Worm (Caenorhabditis elegans) whole organism, young adult: Measurements from ENCODE around the gene med-1.

ENCODE experiments used
- B0261.1 ChIP-seq: sonication (generic microtip); optimal IDR thresholded peaks from 2 replicates; lab custom pipeline; 2016; ENCODE audit warnings: mild to moderate bottlenecking, missing genetic modification characterization, moderate library complexity, missing compliant biosample characterization
- C06A6.2 ChIP-seq: fragments of 200-800 bp; sonication (Bioruptor generic); conservative IDR thresholded peaks from 2 replicates; pipeline ENCODE4 v1.3.6; 2022; ENCODE audit warnings: missing genetic modification characterization, missing compliant biosample characterization
- F23B12.7 ChIP-seq: sonication (generic microtip); optimal IDR thresholded peaks from 2 replicates; lab custom pipeline; 2017; ENCODE audit warnings: missing genetic modification characterization, mild to moderate bottlenecking, missing compliant biosample characterization, antibody characterized with exemption, moderate library complexity; ENCODE audit not compliant: insufficient read depth
- F37B4.10 ChIP-seq: fragments of 200-800 bp; sonication (Bioruptor generic); IDR thresholded peaks from 2 replicates; pipeline ENCODE4 v1.3.6; 2022; ENCODE audit warnings: missing genetic modification characterization, missing compliant biosample characterization
- T26A5.8 ChIP-seq: sonication (generic microtip); optimal IDR thresholded peaks from 2 replicates; lab custom pipeline; 2016; ENCODE audit warnings: missing genetic modification characterization, missing compliant biosample characterization
- Y67H2A.10 ChIP-seq: fragments of 200-800 bp; sonication (Bioruptor generic); conservative IDR thresholded peaks from 2 replicates; pipeline ENCODE4 v1.3.6; 2022; ENCODE audit warnings: missing genetic modification reagents, missing genetic modification characterization, missing compliant biosample characterization
- attf-6 ChIP-seq: fragments of 200-800 bp; sonication (Bioruptor generic); IDR thresholded peaks from 2 replicates; pipeline ENCODE4 v1.3.6; 2022; ENCODE audit warnings: missing genetic modification reagents, missing genetic modification characterization, missing compliant biosample characterization
- cebp-1 ChIP-seq, 2 experiments: fragments of 200-800 bp in 1 of 2; sonication (Bioruptor generic) in 1 of 2; sonication (generic microtip) in 1 of 2; IDR thresholded peaks in 1 of 2; optimal IDR thresholded peaks in 1 of 2; 2 replicates each; pipeline versions ENCODE4 v1.3.6 to Lab custom; 2017 to 2022; ENCODE audit warnings: missing compliant biosample characterization in 2 of 2, missing genetic modification characterization in 2 of 2, mild to moderate bottlenecking in 1 of 2, missing genetic modification reagents in 1 of 2, moderate library complexity in 1 of 2
- cebp-2 ChIP-seq: fragments of 200-800 bp; sonication (Bioruptor generic); IDR thresholded peaks from 2 replicates; pipeline ENCODE4 v1.3.6; 2022; ENCODE audit warnings: missing genetic modification characterization, missing compliant biosample characterization
- ceh-58 ChIP-seq: fragments of 200-800 bp; sonication (Bioruptor generic); IDR thresholded peaks from 2 replicates; pipeline ENCODE4 v1.3.6; 2022; ENCODE audit warnings: missing genetic modification characterization, missing compliant biosample characterization
- ceh-91 ChIP-seq: fragments of 200-800 bp; sonication (Bioruptor generic); IDR thresholded peaks from 2 replicates; pipeline ENCODE4 v1.3.6; 2022; ENCODE audit warnings: missing genetic modification reagents, missing genetic modification characterization, missing compliant biosample characterization
- chd-7 ChIP-seq: sonication (generic microtip); optimal IDR thresholded peaks from 2 replicates; lab custom pipeline; 2016; ENCODE audit warnings: mild to moderate bottlenecking, missing genetic modification characterization, moderate library complexity, missing compliant biosample characterization
- dox-1 ChIP-seq: fragments of 200-800 bp; sonication (Bioruptor generic); IDR thresholded peaks from 2 replicates; pipeline ENCODE4 v1.3.6; 2022; ENCODE audit warnings: missing genetic modification reagents, missing genetic modification characterization, missing compliant biosample characterization
- dpl-1 ChIP-seq: fragments of 150-350 bp; optimal IDR thresholded peaks from 2 replicates; lab custom pipeline; 2014; ENCODE audit warnings: missing biosample characterization, missing genetic modification reagents, missing genetic modification characterization
- egrh-3 ChIP-seq: fragments of 200-800 bp; sonication (Bioruptor generic); IDR thresholded peaks from 2 replicates; pipeline ENCODE4 v1.3.6; 2022; ENCODE audit warnings: missing genetic modification reagents, missing genetic modification characterization, missing compliant biosample characterization
- ekl-4 ChIP-seq: fragments of 200-800 bp; sonication (Bioruptor generic); IDR thresholded peaks from 2 replicates; pipeline ENCODE4 v1.3.6; 2022; ENCODE audit warnings: missing genetic modification reagents, missing genetic modification characterization, missing compliant biosample characterization
- lin-35 ChIP-seq, 3 experiments: fragments of 150-350 bp in 2 of 3; sonication (generic microtip) in 1 of 3; optimal IDR thresholded peaks; 2 replicates each; lab custom pipeline; 2014 to 2018; ENCODE audit warnings: missing biosample characterization in 3 of 3, missing genetic modification characterization in 3 of 3, missing genetic modification reagents in 3 of 3
- lin-54 ChIP-seq: fragments of 200-800 bp; sonication (Bioruptor generic); optimal IDR thresholded peaks from 2 replicates; lab custom pipeline; 2018; ENCODE audit warnings: mild to moderate bottlenecking, missing genetic modification characterization, missing compliant biosample characterization
- mel-28 ChIP-seq: sonication (generic microtip); optimal IDR thresholded peaks from 2 replicates; lab custom pipeline; 2016; ENCODE audit warnings: borderline replicate concordance, mild to moderate bottlenecking, missing genetic modification characterization, missing compliant biosample characterization
- nhr-80 ChIP-seq: sonication (generic microtip); optimal IDR thresholded peaks from 2 replicates; lab custom pipeline; 2016; ENCODE audit warnings: missing genetic modification characterization, missing compliant biosample characterization
- nhr-90 ChIP-seq: sonication (generic microtip); optimal IDR thresholded peaks from 2 replicates; lab custom pipeline; 2016; ENCODE audit warnings: missing genotype, mild to moderate bottlenecking, missing genetic modification characterization, missing compliant biosample characterization
- rcor-1 ChIP-seq: fragments of 200-800 bp; sonication (Bioruptor generic); IDR thresholded peaks from 2 replicates; pipeline ENCODE4 v1.3.6; 2022; ENCODE audit warnings: missing genetic modification reagents, missing genetic modification characterization, missing compliant biosample characterization
- sea-2 ChIP-seq: fragments of 200-800 bp; sonication (Bioruptor generic); IDR thresholded peaks from 2 replicates; pipeline ENCODE4 v1.3.6; 2022; ENCODE audit warnings: missing genetic modification characterization, missing compliant biosample characterization
- snpc-1.3 ChIP-seq: sonication (generic microtip); optimal IDR thresholded peaks from 2 replicates; lab custom pipeline; 2017; ENCODE audit warnings: missing genetic modification characterization, mild to moderate bottlenecking, missing compliant biosample characterization, antibody characterized with exemption, moderate library complexity, missing genotype, missing genetic modification reagents; ENCODE audit not compliant: insufficient read depth
- tbp1 ChIP-seq: fragments of 200-800 bp; sonication (Bioruptor generic); optimal IDR thresholded peaks from 2 replicates; lab custom pipeline; 2018; ENCODE audit warnings: mild to moderate bottlenecking, missing genetic modification characterization, missing compliant biosample characterization
- xnd-1 ChIP-seq: sonication (generic microtip); optimal IDR thresholded peaks from 2 replicates; lab custom pipeline; 2016; ENCODE audit warnings: missing genotype, missing genetic modification reagents, missing genetic modification characterization, missing compliant biosample characterization
- zfh-2 ChIP-seq: fragments of 200-800 bp; sonication (Bioruptor generic); conservative IDR thresholded peaks from 2 replicates; pipeline ENCODE4 v1.3.6; 2022; ENCODE audit warnings: missing genetic modification reagents, missing genetic modification characterization, missing compliant biosample characterization
- ztf-18 ChIP-seq: sonication (generic microtip); optimal IDR thresholded peaks from 2 replicates; lab custom pipeline; 2016; ENCODE audit warnings: missing genotype, mild to moderate bottlenecking, missing genetic modification characterization, missing compliant biosample characterization
- ztf-25 ChIP-seq: fragments of 200-800 bp; sonication (Bioruptor generic); IDR thresholded peaks from 2 replicates; pipeline ENCODE4 v1.3.6; 2022; ENCODE audit warnings: missing genetic modification reagents, missing genetic modification characterization, missing compliant biosample characterization
- ztf-6 ChIP-seq: fragments of 200-800 bp; sonication (Bioruptor generic); IDR thresholded peaks from 2 replicates; pipeline ENCODE4 v1.3.6; 2022; ENCODE audit warnings: missing genetic modification reagents, missing genetic modification characterization, missing compliant biosample characterization

The med-1 gene

DNA sequence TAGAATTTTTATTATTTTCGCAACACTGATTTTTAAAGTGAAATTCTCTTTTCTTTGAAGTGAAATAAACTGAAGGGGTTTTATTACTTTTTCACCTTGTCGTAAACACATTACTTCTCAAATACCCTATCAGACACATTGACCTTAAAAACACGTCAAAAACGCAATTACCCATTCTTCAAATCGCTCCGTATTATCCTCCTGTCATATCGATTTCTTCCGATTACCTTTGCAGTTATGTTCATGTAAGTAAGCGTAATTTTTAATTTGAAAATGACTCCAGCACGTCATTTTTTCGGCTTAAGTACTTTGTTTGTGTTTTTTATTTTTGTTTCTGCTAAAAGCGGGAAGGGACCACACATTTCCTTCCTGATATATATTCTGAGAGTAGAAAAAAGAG, 7.9 kb downstream of the med-1 start (continued):
- no peak for TF ChIP-seq lin-54
- no peak for TF ChIP-seq ztf-6 (GFP tag; lab: Robert Waterston, UW)

ce11 chrX:12439998-12440722, 9.8 kb downstream of the med-1 start:
- TF ChIP-seq dox-1 (GFP tag; lab: Robert Waterston, UW) (no peak), cebp-2 (0 out of 2 replicates have a peak, but pooled peaks have one; percentile 6), cebp-1 (GFP tag; IDR thresholded peaks at IDR 0.05; lab: Robert Waterston, UW) (no peak), cebp-1 (tag; optimal IDR thresholded peaks at IDR 0.05; lab: Kevin White, UChicago) (peak; percentile 9), zfh-2 (GFP tag; lab: Robert Waterston, UW) (peak; percentile 85), dpl-1 (GFP tag; lab: Kevin White, UChicago) (no peak), F23B12.7 (tag; lab: Kevin White, UChicago) (no peak), ztf-25 (GFP tag; lab: Robert Waterston, UW) (no peak), ceh-91 (GFP tag; lab: Robert Waterston, UW) (no peak), Y67H2A.10 (GFP tag; lab: Robert Waterston, UW) (no peak), T26A5.8 (tag; lab: Kevin White, UChicago) (no peak), sea-2 (GFP tag; lab: Robert Waterston, UW) (no peak)
- TF ChIP-seq, all 124 proteins: peak for 3

ce11 chrX:12444423-12444822, 14.0 kb downstream of the med-1 start:
- TF ChIP-seq ekl-4 (GFP tag; lab: Robert Waterston, UW) (no peak), C06A6.2 (0 out of 2 replicates have a peak, but pooled peaks have one; percentile 31), xnd-1 (tag; lab: Kevin White, UChicago) (no peak), ceh-58 (no peak), cebp-1 (GFP tag; IDR thresholded peaks at IDR 0.05; lab: Robert Waterston, UW) (no peak), cebp-1 (tag; optimal IDR thresholded peaks at IDR 0.05; lab: Kevin White, UChicago) (peak; percentile 51), mel-28 (tag; lab: Kevin White, UChicago) (no peak), lin-35 (GFP tag; optimal IDR thresholded peaks at IDR 0.05; lab: Kevin White, UChicago) (no peak), snpc-1.3 (tag; lab: Kevin White, UChicago) (no peak), tbp1 (GFP tag; lab: Kevin White, UChicago) (no peak), egrh-3 (GFP tag; lab: Robert Waterston, UW) (no peak), ztf-18 (tag; lab: Kevin White, UChicago) (no peak), nhr-90 (no peak), ztf-25 (GFP tag; lab: Robert Waterston, UW) (no peak), zfh-2 (GFP tag; lab: Robert Waterston, UW) (no peak)

DNA sequence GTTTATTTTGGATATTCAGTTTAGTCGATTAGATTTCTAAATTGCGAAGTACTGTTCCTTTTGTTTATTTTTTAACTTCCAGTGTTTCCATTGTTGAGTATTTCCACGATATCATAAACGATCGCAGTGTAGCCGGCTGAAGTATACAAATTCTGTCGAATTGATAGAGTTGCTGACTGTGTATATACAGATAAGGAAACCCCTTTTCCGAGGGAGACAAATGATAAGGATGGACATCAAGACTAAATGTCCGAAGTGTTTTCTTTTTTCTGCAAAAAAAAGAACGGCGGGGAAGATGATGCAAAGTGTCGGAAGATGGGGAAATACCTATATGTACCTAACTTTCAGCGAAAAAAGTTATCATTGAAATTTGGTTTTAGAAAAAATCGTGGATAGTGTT, 16.2 kb downstream of the med-1 start:
- no peak for TF ChIP-seq zfh-2 (GFP tag; lab: Robert Waterston, UW)
- no peak for TF ChIP-seq chd-7 (tag; lab: Kevin White, UChicago)
- TF ChIP-seq rcor-1 (GFP tag; lab: Robert Waterston, UW) = no peak
- TF ChIP-seq B0261.1 (tag; lab: Kevin White, UChicago) = no peak
- peak; percentile 67 for TF ChIP-seq nhr-80 (tag; lab: Kevin White, UChicago)
- no peak for TF ChIP-seq attf-6 (GFP tag; lab: Robert Waterston, UW)

DNA sequence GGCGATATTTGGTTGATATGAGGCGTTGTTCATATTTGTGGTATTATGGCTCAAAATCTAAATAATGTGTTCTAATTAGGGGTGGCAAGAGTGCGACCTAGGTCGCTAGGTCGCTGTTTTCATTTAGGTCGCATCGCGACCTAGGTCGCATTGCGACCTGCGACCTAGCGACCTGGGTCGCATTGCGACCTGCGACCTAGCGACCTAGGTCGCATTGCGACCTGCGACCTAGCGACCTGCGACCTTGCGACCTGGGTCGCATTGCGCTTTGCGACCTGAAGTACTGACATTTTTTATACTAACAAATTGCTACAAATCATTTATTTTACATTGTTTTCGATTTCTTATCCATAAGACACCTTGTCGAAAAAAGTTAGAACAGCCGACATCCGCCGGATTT, 17.2 kb downstream of the med-1 start:
- TF ChIP-seq F37B4.10 (GFP tag; lab: Robert Waterston, UW) (0 out of 2 replicates have a peak, but pooled peaks have one; percentile 74), ztf-6 (GFP tag; lab: Robert Waterston, UW) (0 out of 2 replicates have a peak, but pooled peaks have one; percentile 28), egrh-3 (GFP tag; lab: Robert Waterston, UW) (peak; percentile 12; the same call in 1 of the 2 replicates)
